Fruit fly (Drosophila melanogaster): ENCODE results near the gene hep.

hep gene

dm6 chrX:13112238-13112829, 22.1 kb upstream of the hep start, which contains the start of gene Chpf (continued):
- TF ChIP-seq CG9876 (GFP tag; optimal IDR thresholded peaks at IDR 0.05) (no peak), CG34224 (GFP tag; IDR thresholded peaks at IDR 0.05; ENCODE audit: partially characterized antibody) (peak; percentile 50; the same call in 1 of the 3 replicates), CG11695 (GFP tag; IDR thresholded peaks at IDR 0.05) (no peak), Bdp1 (GFP tag; optimal IDR thresholded peaks at IDR 0.05) (no peak), Camta (GFP tag; optimal IDR thresholded peaks at IDR 0.05) (no peak), Eip74EF (GFP tag; optimal IDR thresholded peaks at IDR 0.05) (no peak), Chrac-16 (GFP tag; optimal IDR thresholded peaks at IDR 0.05) (no peak), CG9932 (GFP tag; IDR thresholded peaks at IDR 0.05) (peak; percentile 49; the same call in 1 of the 2 replicates), dati (GFP tag; IDR thresholded peaks at IDR 0.05) (no peak), CG9609 (GFP tag; optimal IDR thresholded peaks at IDR 0.05) (no peak), peb (GFP tag; IDR thresholded peaks at IDR 0.05) (no peak), CG10654 (GFP tag; optimal IDR thresholded peaks at IDR 0.05) (no peak), Sry-β (GFP tag; optimal IDR thresholded peaks at IDR 0.05) (no peak), CG13624 (GFP tag; optimal IDR thresholded peaks at IDR 0.05) (peak; percentile 24), CG10267 (tag; optimal IDR thresholded peaks at IDR 0.05) (no peak), ttk (GFP tag; IDR thresholded peaks at IDR 0.05) (no peak), CG4424 (GFP tag; optimal IDR thresholded peaks at IDR 0.05) (no peak), Aef1 (GFP tag; IDR thresholded peaks at IDR 0.05) (no peak), CG2129 (GFP tag; IDR thresholded peaks at IDR 0.05; ENCODE audit: partially characterized antibody) (no peak), crp (GFP tag; optimal IDR thresholded peaks at IDR 0.05) (no peak), Dip3 (GFP tag; optimal IDR thresholded peaks at IDR 0.05) (no peak), so (GFP tag; IDR thresholded peaks at IDR 0.05) (no peak), E2f1 (GFP tag; IDR thresholded peaks at IDR 0.05) (no peak), Atf-2 (GFP tag; optimal IDR thresholded peaks at IDR 0.05) (no peak), org-1 (GFP tag; optimal IDR thresholded peaks at IDR 0.05) (no peak), sisA (GFP tag; IDR thresholded peaks at IDR 0.05) (no peak), schlank (tag; optimal IDR thresholded peaks at IDR 0.05) (no peak), hbn (GFP tag; IDR thresholded peaks at IDR 0.05; ENCODE audit: partially characterized antibody) (peak; percentile 59), Tbp (GFP tag; optimal IDR thresholded peaks at IDR 0.05) (no peak), Nf-YA (GFP tag; IDR thresholded peaks at IDR 0.05) (no peak), sima (GFP tag; optimal IDR thresholded peaks at IDR 0.05) (no peak), CG17829 (tag; optimal IDR thresholded peaks at IDR 0.05) (no peak), CG18619 (GFP tag; optimal IDR thresholded peaks at IDR 0.05) (no peak), C15 (GFP tag; IDR thresholded peaks at IDR 0.05) (no peak), NFAT (GFP tag; IDR thresholded peaks at IDR 0.05) (0 out of 2 replicates have a peak, but pooled peaks have one; percentile 20), scrt (GFP tag; optimal IDR thresholded peaks at IDR 0.05) (peak; percentile 18), CG13775 (GFP tag; optimal IDR thresholded peaks at IDR 0.05) (no peak), CG10431 (GFP tag; optimal IDR thresholded peaks at IDR 0.05) (no peak), CG15514 (GFP tag; optimal IDR thresholded peaks at IDR 0.05) (peak; percentile 25), CG31224 (GFP tag; IDR thresholded peaks at IDR 0.05) (no peak), Stat92E (GFP tag; optimal IDR thresholded peaks at IDR 0.05) (no peak), CG3726 (GFP tag; IDR thresholded peaks at IDR 0.05) (no peak), CG31441 (GFP tag; IDR thresholded peaks at IDR 0.05) (no peak), Deaf1 (tag; optimal IDR thresholded peaks at IDR 0.05) (no peak), bab2 (GFP tag; optimal IDR thresholded peaks at IDR 0.05) (peak; percentile 5), crol (GFP tag; IDR thresholded peaks at IDR 0.05) (no peak), tap (tag; optimal IDR thresholded peaks at IDR 0.05) (no peak), lola (GFP tag; optimal IDR thresholded peaks at IDR 0.05) (no peak), CG12744 (GFP tag; optimal IDR thresholded peaks at IDR 0.05) (no peak), hth (optimal IDR thresholded peaks at IDR 0.05) (no peak), otp (GFP tag; IDR thresholded peaks at IDR 0.05) (no peak)

All from whole organism, embryonic.